Fruit fly (Drosophila melanogaster): ENCODE results near the gene MED27.

dm6 chr3R:5668928-5669739, 14.2 kb downstream of the MED27 start, which contains the start of the genes Xe7 and Atg17:
- TF ChIP-seq CG3032 (tag; optimal IDR thresholded peaks at IDR 0.05) (peak; percentile 94), cyc (GFP tag; optimal IDR thresholded peaks at IDR 0.05) (peak; percentile 92), Hr38 (GFP tag; optimal IDR thresholded peaks at IDR 0.05) (peak; percentile 55), CG34406 (GFP tag; optimal IDR thresholded peaks at IDR 0.05) (peak; percentile 90), dsx (GFP tag; optimal IDR thresholded peaks at IDR 0.05; ENCODE audit: poor library complexity, severe bottlenecking) (peak; percentile 77), fkh (GFP tag; optimal IDR thresholded peaks at IDR 0.05) (peak; percentile 76), Sox15 (GFP tag; optimal IDR thresholded peaks at IDR 0.05) (peak; percentile 95), CG32006 (GFP tag; optimal IDR thresholded peaks at IDR 0.05) (peak; percentile 94), Blimp-1 (GFP tag; optimal IDR thresholded peaks at IDR 0.05) (peak; percentile 76), esn (GFP tag; optimal IDR thresholded peaks at IDR 0.05) (peak; percentile 92), vri (GFP tag; optimal IDR thresholded peaks at IDR 0.05) (peak; percentile 73), Sox102F (GFP tag; optimal IDR thresholded peaks at IDR 0.05) (peak; percentile 85), Smox (GFP tag; optimal IDR thresholded peaks at IDR 0.05) (peak; percentile 91), Hr39 (GFP tag; optimal IDR thresholded peaks at IDR 0.05) (peak; percentile 95)
